Worm (Caenorhabditis elegans): ENCODE measurements around the gene F56C3.3.

Gene F56C3.3

ce11 chrX:1384538-1384937, 26.3 kb upstream of the F56C3.3 start, which contains the start of gene F56C3.8:
TSS of gene F56C3.8 (minus strand) at chrX:1384638.
- TF ChIP-seq aly-2 (tag; optimal IDR thresholded peaks at IDR 0.05): no peak
- TF ChIP-seq egl-27 (tag; optimal IDR thresholded peaks at IDR 0.05): no peak
- TF ChIP-seq xbp-1 (tag; optimal IDR thresholded peaks at IDR 0.05): no peak
- TF ChIP-seq lsy-2 (tag; optimal IDR thresholded peaks at IDR 0.05): no peak
- TF ChIP-seq fkh-10 (GFP tag; optimal IDR thresholded peaks at IDR 0.05): no peak
- no peak for TF ChIP-seq sox-4 (tag; optimal IDR thresholded peaks at IDR 0.05)
- no peak for TF ChIP-seq mdl-1 (tag; optimal IDR thresholded peaks at IDR 0.05)
- no peak for TF ChIP-seq zip-4 (GFP tag; optimal IDR thresholded peaks at IDR 0.05)
- no peak for TF ChIP-seq ama-1 (optimal IDR thresholded peaks at IDR 0.05)

- no peak for TF ChIP-seq nhr-90 (tag; optimal IDR thresholded peaks at IDR 0.05; ENCODE audit: poor library complexity)
- no peak for TF ChIP-seq lin-14 (GFP tag; optimal IDR thresholded peaks at IDR 0.05)
- no peak for TF ChIP-seq nhr-28 (tag; optimal IDR thresholded peaks at IDR 0.05)
- TF ChIP-seq unc-98 (GFP tag; IDR thresholded peaks at IDR 0.05): no peak
- no peak for TF ChIP-seq vab-15 (tag; optimal IDR thresholded peaks at IDR 0.05)
- TF ChIP-seq mdl-1 (tag; optimal IDR thresholded peaks at IDR 0.05): no peak
- no peak for TF ChIP-seq dsc-1 (tag; optimal IDR thresholded peaks at IDR 0.05)
- no peak for TF ChIP-seq tlp-1 (tag; optimal IDR thresholded peaks at IDR 0.05)
- no peak for TF ChIP-seq snu-23 (GFP tag; optimal IDR thresholded peaks at IDR 0.05)
- no peak for TF ChIP-seq ceh-90 (tag; optimal IDR thresholded peaks at IDR 0.05)
- TF ChIP-seq irx-1 (tag; optimal IDR thresholded peaks at IDR 0.05): no peak
- TF ChIP-seq aha-1 (tag; optimal IDR thresholded peaks at IDR 0.05): no peak
- TF ChIP-seq blmp-1 (tag; optimal IDR thresholded peaks at IDR 0.05): no peak
- no peak for TF ChIP-seq nhr-47 (tag; optimal IDR thresholded peaks at IDR 0.05)
- TF ChIP-seq nhr-77 (tag; optimal IDR thresholded peaks at IDR 0.05): no peak
- TF ChIP-seq F16B12.6 (tag; optimal IDR thresholded peaks at IDR 0.05): no peak
Measured at ce11 chrX:1383546-1383945, 25.4 kb upstream of the F56C3.3 start.

ce11 chrX:1381565-1381964, 23.4 kb upstream of the F56C3.3 start, which contains the start of gene F56C3.10:
TSS of gene F56C3.10 (minus strand) at chrX:1381665.
- no peak for TF ChIP-seq nhr-71 (tag; optimal IDR thresholded peaks at IDR 0.05)
- TF ChIP-seq ceh-82 (tag; optimal IDR thresholded peaks at IDR 0.05): no peak
- no peak for TF ChIP-seq lsy-2 (tag; optimal IDR thresholded peaks at IDR 0.05)
- TF ChIP-seq hlh-17 (GFP tag; optimal IDR thresholded peaks at IDR 0.05; ENCODE audit: borderline replicate concordance): no peak
- no peak for TF ChIP-seq nhr-19 (GFP tag; conservative IDR thresholded peaks at IDR 0.05)
- no peak for TF ChIP-seq nhr-76 (tag; optimal IDR thresholded peaks at IDR 0.05)
- TF ChIP-seq sox-4 (tag; optimal IDR thresholded peaks at IDR 0.05): no peak

ce11 chrX:1379391-1379790, 21.2 kb upstream of the F56C3.3 start:
- TF ChIP-seq nhr-84 (tag; optimal IDR thresholded peaks at IDR 0.05): no peak
- TF ChIP-seq Y116A8C.19 (tag; optimal IDR thresholded peaks at IDR 0.05; ENCODE audit: borderline replicate concordance): no peak
- TF ChIP-seq pag-3 (tag; optimal IDR thresholded peaks at IDR 0.05; ENCODE audit: borderline replicate concordance, insufficient read depth): no peak
- TF ChIP-seq fkh-10 (GFP tag; optimal IDR thresholded peaks at IDR 0.05): peak; percentile 72
- peak; percentile 25 for TF ChIP-seq xbp-1 (tag; optimal IDR thresholded peaks at IDR 0.05)
- TF ChIP-seq nhr-71 (tag; optimal IDR thresholded peaks at IDR 0.05): peak; percentile 44
- no peak for TF ChIP-seq blmp-1 (tag; optimal IDR thresholded peaks at IDR 0.05)
- no peak for TF ChIP-seq mef-2 (tag; optimal IDR thresholded peaks at IDR 0.05)
- TF ChIP-seq alr-1 (tag; optimal IDR thresholded peaks at IDR 0.05; ENCODE audit: borderline replicate concordance): no peak
- peak; percentile 66 for TF ChIP-seq snu-23 (GFP tag; optimal IDR thresholded peaks at IDR 0.05)
- TF ChIP-seq dsc-1 (tag; optimal IDR thresholded peaks at IDR 0.05): peak; percentile 67
- no peak for TF ChIP-seq unc-62 (GFP tag; optimal IDR thresholded peaks at IDR 0.05)
- peak in 1 of 2 experiments; percentile 71 for TF ChIP-seq mdl-1 (tag; optimal IDR thresholded peaks at IDR 0.05)
- no peak for TF ChIP-seq zag-1 (tag; optimal IDR thresholded peaks at IDR 0.05)
- peak in 1 of 3 experiments; percentile 19 for TF ChIP-seq dpl-1 (GFP tag; optimal IDR thresholded peaks at IDR 0.05)
- 0 out of 2 replicates have a peak, but pooled peaks have one; percentile 20 for TF ChIP-seq ceh-88 (GFP tag; IDR thresholded peaks at IDR 0.05)
- peak; percentile 17 for TF ChIP-seq unc-86 (tag; optimal IDR thresholded peaks at IDR 0.05)
- no peak for TF ChIP-seq C04F5.9 (tag; optimal IDR thresholded peaks at IDR 0.05)
- TF ChIP-seq aha-1 (tag; optimal IDR thresholded peaks at IDR 0.05): no peak
- TF ChIP-seq elt-2 (tag; optimal IDR thresholded peaks at IDR 0.05): no peak
- no peak for TF ChIP-seq F16B12.6 (tag; optimal IDR thresholded peaks at IDR 0.05)
- peak; percentile 42 for TF ChIP-seq mep-1 (tag; optimal IDR thresholded peaks at IDR 0.05)
- TF ChIP-seq ztf-11 (tag; optimal IDR thresholded peaks at IDR 0.05): no peak
- TF ChIP-seq lin-14 (GFP tag; optimal IDR thresholded peaks at IDR 0.05): peak; percentile 49
- TF ChIP-seq nhr-20 (tag; optimal IDR thresholded peaks at IDR 0.05): peak; percentile 34
- no peak for TF ChIP-seq sup-37 (GFP tag; optimal IDR thresholded peaks at IDR 0.05)
- no peak for TF ChIP-seq lir-3 (tag; optimal IDR thresholded peaks at IDR 0.05; ENCODE audit: poor library complexity)
